Worm (Caenorhabditis elegans): ENCODE data around the gene K07C11.8.

- TF ChIP-seq ztf-16 (tag; optimal IDR thresholded peaks at IDR 0.05): no peak
- no peak for TF ChIP-seq nhr-232 (tag; optimal IDR thresholded peaks at IDR 0.05)
- no peak for TF ChIP-seq nhr-11 (tag; optimal IDR thresholded peaks at IDR 0.05)
- TF ChIP-seq unc-42 (tag; optimal IDR thresholded peaks at IDR 0.05): no peak
- TF ChIP-seq hlh-30 (tag; optimal IDR thresholded peaks at IDR 0.05; ENCODE audit: insufficient read depth): no peak
- TF ChIP-seq ceh-45 (GFP tag; IDR thresholded peaks at IDR 0.05): no peak
- no peak for TF ChIP-seq pqm-1 (tag; optimal IDR thresholded peaks at IDR 0.05)
- no peak for TF ChIP-seq ceh-31 (tag; optimal IDR thresholded peaks at IDR 0.05)
These were observed 45.8 kb upstream of the K07C11.8 start, which contains the start of gene C16D9.8 for ce11 chrV:8263466-8263865.
